Fruit fly (Drosophila melanogaster): ENCODE results near the gene Jhbp16.

DNA sequence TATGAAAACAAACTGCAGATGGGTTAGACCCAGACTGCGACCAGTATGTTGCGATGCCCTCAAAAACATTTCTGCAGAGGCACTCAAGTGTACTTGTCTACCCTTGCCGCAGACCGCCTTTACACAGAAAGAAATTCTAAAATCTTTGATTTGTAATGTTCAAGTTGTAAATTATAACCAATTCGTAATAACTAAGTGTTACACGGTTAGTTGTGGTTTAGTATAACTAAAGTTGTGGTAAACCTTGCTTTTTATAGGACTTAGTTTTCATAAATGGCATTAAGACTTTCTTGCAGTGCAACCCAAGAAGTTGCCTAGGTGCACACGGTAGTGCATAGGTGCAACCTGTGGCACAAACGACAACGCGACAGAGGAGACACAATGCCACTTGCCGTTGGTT lies 17.9 kb downstream of the Jhbp16 start:
- TF ChIP-seq CG11617 (GFP tag; optimal IDR thresholded peaks at IDR 0.05) (no peak), Crg-1 (GFP tag; optimal IDR thresholded peaks at IDR 0.05) (no peak), kay (GFP tag; ENCODE audit: borderline replicate concordance) (no peak), CG7101 (tag; optimal IDR thresholded peaks at IDR 0.05) (no peak), cic (GFP tag; optimal IDR thresholded peaks at IDR 0.05) (no peak), Clk (GFP tag; optimal IDR thresholded peaks at IDR 0.05) (no peak), CG7045 (GFP tag; optimal IDR thresholded peaks at IDR 0.05) (no peak), pad (GFP tag; optimal IDR thresholded peaks at IDR 0.05) (no peak), CG1620 (GFP tag; optimal IDR thresholded peaks at IDR 0.05) (no peak), bab1 (GFP tag; optimal IDR thresholded peaks at IDR 0.05) (no peak), ovo (GFP tag; optimal IDR thresholded peaks at IDR 0.05) (no peak)

Data from whole organism, adult.